Worm (Caenorhabditis elegans): ENCODE measurements around the gene C02B10.3.

Gene C02B10.3

ce11 chrIV:5139189-5139588, 36.1 kb upstream of the C02B10.3 start:
- TF ChIP-seq elt-1 (tag; optimal IDR thresholded peaks at IDR 0.05) (no peak), aly-2 (tag; optimal IDR thresholded peaks at IDR 0.05) (no peak), pqm-1 (tag; optimal IDR thresholded peaks at IDR 0.05) (no peak), R02D3.7 (tag; optimal IDR thresholded peaks at IDR 0.05) (no peak), ama-1 (optimal IDR thresholded peaks at IDR 0.05) (no peak), skn-1 (tag; optimal IDR thresholded peaks at IDR 0.05) (no peak), fkh-10 (GFP tag; optimal IDR thresholded peaks at IDR 0.05) (peak; percentile 52), nhr-12 (tag; optimal IDR thresholded peaks at IDR 0.05) (no peak), nhr-23 (tag; optimal IDR thresholded peaks at IDR 0.05) (no peak)

- TF ChIP-seq nfya-1 (tag; optimal IDR thresholded peaks at IDR 0.05; ENCODE audit: insufficient read depth) = peak; percentile 43
- no peak for TF ChIP-seq nhr-237 (tag; optimal IDR thresholded peaks at IDR 0.05)
- peak; percentile 90 for TF ChIP-seq fkh-10 (GFP tag; optimal IDR thresholded peaks at IDR 0.05)
- TF ChIP-seq elt-2 (tag; optimal IDR thresholded peaks at IDR 0.05) = no peak
- no peak for TF ChIP-seq ceh-16 (tag; optimal IDR thresholded peaks at IDR 0.05)
- peak; percentile 13 for TF ChIP-seq ama-1 (optimal IDR thresholded peaks at IDR 0.05)
- peak; percentile 43 for TF ChIP-seq lin-39 (tag; optimal IDR thresholded peaks at IDR 0.05)
- no peak for TF ChIP-seq nhr-28 (tag; optimal IDR thresholded peaks at IDR 0.05)
Observed at ce11 chrIV:5137809-5138208, 34.7 kb upstream of the C02B10.3 start.

DNA sequence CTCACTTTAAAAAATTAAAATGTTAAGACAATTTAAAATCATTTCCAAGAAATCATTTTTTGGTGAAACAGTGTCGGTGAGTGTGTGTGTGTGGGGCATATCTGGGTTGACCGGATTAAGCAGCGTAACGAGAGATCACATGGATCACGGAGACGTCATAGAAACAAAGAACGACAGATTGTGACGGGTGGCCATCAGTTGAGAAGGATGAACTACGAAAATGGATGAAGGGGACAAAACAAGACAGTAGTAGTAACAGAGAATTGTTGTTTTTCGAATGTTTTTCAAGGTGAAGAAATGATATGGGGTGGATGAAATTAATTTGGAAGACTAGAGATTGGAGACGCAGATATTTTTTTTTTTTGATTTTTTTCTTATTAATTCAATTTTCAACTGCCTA, 33.4 kb upstream of the C02B10.3 start:
- TF ChIP-seq elt-1 (tag; optimal IDR thresholded peaks at IDR 0.05) = no peak
- peak; percentile 41 for TF ChIP-seq nhr-25 (tag; optimal IDR thresholded peaks at IDR 0.05)
- no peak for TF ChIP-seq R02D3.7 (tag; optimal IDR thresholded peaks at IDR 0.05)
- TF ChIP-seq jun-1 (tag; optimal IDR thresholded peaks at IDR 0.05) = no peak
- peak; percentile 63 for TF ChIP-seq nhr-23 (tag; optimal IDR thresholded peaks at IDR 0.05)
- no peak for TF ChIP-seq nhr-77 (tag; optimal IDR thresholded peaks at IDR 0.05)
- TF ChIP-seq ama-1 (optimal IDR thresholded peaks at IDR 0.05) = no peak

- no peak for TF ChIP-seq egl-5 (tag; optimal IDR thresholded peaks at IDR 0.05)
- TF ChIP-seq nhr-23 (tag; optimal IDR thresholded peaks at IDR 0.05) = peak; percentile 25
- TF ChIP-seq ama-1 (optimal IDR thresholded peaks at IDR 0.05) = peak; percentile 5
- TF ChIP-seq nhr-25 (tag; optimal IDR thresholded peaks at IDR 0.05) = peak; percentile 59
- TF ChIP-seq mml-1 (tag; optimal IDR thresholded peaks at IDR 0.05) = no peak
- no peak for TF ChIP-seq snpc-4 (tag; optimal IDR thresholded peaks at IDR 0.05)
- no peak for TF ChIP-seq zag-1 (tag; optimal IDR thresholded peaks at IDR 0.05)
Observed at ce11 chrIV:5134798-5135197, 31.7 kb upstream of the C02B10.3 start.

DNA sequence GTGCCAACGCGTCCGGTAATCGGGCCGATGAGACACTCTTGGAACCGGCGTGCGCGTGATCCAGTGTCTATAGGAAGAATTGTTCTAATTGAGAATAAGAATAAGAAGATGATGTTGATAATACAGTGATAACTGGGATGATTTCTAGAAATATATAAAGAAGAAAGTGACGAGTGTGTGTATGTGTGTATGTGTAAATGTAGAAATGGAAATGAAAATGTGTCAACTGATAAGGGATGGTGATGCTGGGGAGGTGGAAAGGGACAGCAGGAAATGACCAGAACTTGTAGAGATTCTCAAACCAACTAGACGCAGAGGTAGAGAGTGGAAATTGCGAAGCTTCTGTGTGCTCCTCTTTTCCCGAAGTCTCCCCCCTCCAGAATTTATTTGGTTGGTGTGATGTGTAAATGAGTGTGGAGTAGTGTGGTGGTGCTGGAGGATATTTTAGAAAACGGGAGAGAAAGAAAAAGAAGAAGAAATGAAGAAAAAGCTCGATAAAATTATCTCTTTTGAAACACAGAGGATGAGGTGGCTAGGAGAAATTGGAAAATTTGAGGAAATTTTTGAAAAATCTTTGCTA, 30.8 kb upstream of the C02B10.3 start:
- TF ChIP-seq mdl-1 (tag; optimal IDR thresholded peaks at IDR 0.05) (no peak), ama-1 (optimal IDR thresholded peaks at IDR 0.05) (no peak), aly-2 (tag; optimal IDR thresholded peaks at IDR 0.05) (no peak), ztf-4 (tag; optimal IDR thresholded peaks at IDR 0.05) (no peak), ceh-16 (tag; optimal IDR thresholded peaks at IDR 0.05) (no peak), ztf-11 (tag; optimal IDR thresholded peaks at IDR 0.05) (no peak), snpc-4 (tag; optimal IDR thresholded peaks at IDR 0.05) (no peak), jun-1 (tag; optimal IDR thresholded peaks at IDR 0.05) (no peak), nhr-11 (tag; optimal IDR thresholded peaks at IDR 0.05) (no peak), unc-39 (tag; optimal IDR thresholded peaks at IDR 0.05) (no peak), nhr-25 (tag; optimal IDR thresholded peaks at IDR 0.05) (no peak), ceh-28 (tag; optimal IDR thresholded peaks at IDR 0.05) (peak; percentile 21), fkh-10 (GFP tag; optimal IDR thresholded peaks at IDR 0.05) (no peak), nhr-77 (tag; optimal IDR thresholded peaks at IDR 0.05) (no peak), R02D3.7 (tag; optimal IDR thresholded peaks at IDR 0.05) (no peak), skn-1 (tag; optimal IDR thresholded peaks at IDR 0.05) (no peak), ceh-9 (tag; optimal IDR thresholded peaks at IDR 0.05) (no peak), mml-1 (tag; optimal IDR thresholded peaks at IDR 0.05) (no peak), egl-27 (tag; optimal IDR thresholded peaks at IDR 0.05) (no peak), pqm-1 (tag; optimal IDR thresholded peaks at IDR 0.05) (peak; percentile 68), unc-62 (GFP tag; optimal IDR thresholded peaks at IDR 0.05) (no peak), ZK546.5 (tag; optimal IDR thresholded peaks at IDR 0.05) (no peak), nhr-28 (tag; optimal IDR thresholded peaks at IDR 0.05) (no peak), lsy-12 (tag; optimal IDR thresholded peaks at IDR 0.05) (peak; percentile 1), nfya-1 (tag; optimal IDR thresholded peaks at IDR 0.05; ENCODE audit: insufficient read depth) (peak; percentile 46), sea-2 (GFP tag; optimal IDR thresholded peaks at IDR 0.05) (no peak), elt-3 (tag; optimal IDR thresholded peaks at IDR 0.05) (peak in 1 of 3 experiments; percentile 11), lin-15B (tag; optimal IDR thresholded peaks at IDR 0.05) (no peak), fos-1 (tag; optimal IDR thresholded peaks at IDR 0.05) (no peak), fkh-2 (tag; optimal IDR thresholded peaks at IDR 0.05) (no peak), egl-5 (tag; optimal IDR thresholded peaks at IDR 0.05) (peak; percentile 15), ceh-82 (tag; optimal IDR thresholded peaks at IDR 0.05) (no peak), nhr-23 (tag; optimal IDR thresholded peaks at IDR 0.05) (peak; percentile 69), nhr-43 (tag; optimal IDR thresholded peaks at IDR 0.05; ENCODE audit: poor library complexity, severe bottlenecking) (no peak), zag-1 (tag; optimal IDR thresholded peaks at IDR 0.05) (no peak), nhr-237 (tag; optimal IDR thresholded peaks at IDR 0.05) (no peak), eor-1 (tag; optimal IDR thresholded peaks at IDR 0.05) (no peak), nhr-76 (tag; optimal IDR thresholded peaks at IDR 0.05) (no peak), elt-2 (tag; optimal IDR thresholded peaks at IDR 0.05) (peak; percentile 39)
